Worm (Caenorhabditis elegans): ENCODE measurements around the gene math-1.

- TF ChIP-seq egl-27 (tag; optimal IDR thresholded peaks at IDR 0.05) (no peak), fos-1 (tag; optimal IDR thresholded peaks at IDR 0.05) (no peak), unc-39 (tag; optimal IDR thresholded peaks at IDR 0.05) (no peak), nhr-237 (tag; optimal IDR thresholded peaks at IDR 0.05) (no peak), snpc-4 (tag; optimal IDR thresholded peaks at IDR 0.05) (no peak), skn-1 (tag; optimal IDR thresholded peaks at IDR 0.05) (no peak), nhr-10 (tag; optimal IDR thresholded peaks at IDR 0.05) (no peak)
These were observed 32.6 kb downstream of the math-1 start for ce11 chrII:2013856-2014255.
